Worm (Caenorhabditis elegans): ENCODE data around the gene pisy-1.

- TF ChIP-seq hmg-4 (GFP tag; optimal IDR thresholded peaks at IDR 0.05) (no peak), flt-1 (GFP tag; IDR thresholded peaks at IDR 0.05) (no peak), tbx-11 (GFP tag; IDR thresholded peaks at IDR 0.05) (no peak)
These were observed 31.8 kb upstream of the pisy-1 start for ce11 chrII:12769947-12770346.
